Fruit fly (Drosophila melanogaster): ENCODE measurements around the gene CG15599.
A peak's percentile ranks its signal among the peaks of the same experiment; 100 is the strongest.

Gene CG15599

DNA sequence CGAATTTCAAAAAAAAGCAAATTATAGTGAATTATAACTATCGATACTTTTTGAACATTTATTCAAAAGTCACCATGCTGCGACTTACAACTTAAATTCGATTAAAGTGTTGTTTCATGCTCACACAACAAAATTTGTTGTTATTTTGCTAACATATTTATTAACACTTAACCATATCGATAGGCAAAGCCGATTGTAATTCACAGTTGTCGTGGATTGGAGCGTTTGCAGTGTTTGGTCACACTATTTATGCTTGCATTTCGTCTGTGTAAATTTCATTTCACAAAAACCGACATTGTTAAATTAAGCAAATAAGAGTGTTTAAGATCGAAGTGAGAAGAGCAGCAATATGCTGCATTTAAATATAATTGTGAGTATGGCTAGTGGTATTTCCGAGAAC is 23.8 kb upstream of the CG15599 start, which contains the start of gene HUWE1 (continued):
- 0 out of 2 replicates have a peak, but pooled peaks have one; percentile 5 for TF ChIP-seq vvl (GFP tag; IDR thresholded peaks at IDR 0.05)
- TF ChIP-seq CG15479 (GFP tag; optimal IDR thresholded peaks at IDR 0.05), result no peak
- peak; percentile 58 for TF ChIP-seq Rfx (GFP tag; IDR thresholded peaks at IDR 0.05)
- TF ChIP-seq CG6683 (GFP tag; optimal IDR thresholded peaks at IDR 0.05), result no peak
- peak; percentile 63 for TF ChIP-seq CG2120 (GFP tag; optimal IDR thresholded peaks at IDR 0.05)
- peak; percentile 57 for TF ChIP-seq trem (tag; optimal IDR thresholded peaks at IDR 0.05)
- TF ChIP-seq CG12236 (GFP tag; optimal IDR thresholded peaks at IDR 0.05), result no peak
- TF ChIP-seq eyg (GFP tag; optimal IDR thresholded peaks at IDR 0.05), result no peak
- no peak for TF ChIP-seq CG8290 (GFP tag; optimal IDR thresholded peaks at IDR 0.05)
- no peak for TF ChIP-seq CG8290 (tag; optimal IDR thresholded peaks at IDR 0.05)
- no peak for TF ChIP-seq CG18011 (GFP tag; optimal IDR thresholded peaks at IDR 0.05)
- TF ChIP-seq sens-2 (GFP tag; IDR thresholded peaks at IDR 0.05), result no peak
- peak; percentile 69; the same call in 1 of the 2 replicates for TF ChIP-seq hbn (GFP tag; IDR thresholded peaks at IDR 0.05; ENCODE audit: partially characterized antibody)
- no peak for TF ChIP-seq CG11398 (GFP tag; optimal IDR thresholded peaks at IDR 0.05)
- peak; percentile 73 for TF ChIP-seq CG12659 (GFP tag; optimal IDR thresholded peaks at IDR 0.05)
- TF ChIP-seq CG15073 (GFP tag; optimal IDR thresholded peaks at IDR 0.05), result no peak
- no peak for TF ChIP-seq Usf (GFP tag; optimal IDR thresholded peaks at IDR 0.05)
- TF ChIP-seq Fer2 (tag; optimal IDR thresholded peaks at IDR 0.05), result no peak
- peak; percentile 58 for TF ChIP-seq phol (tag; optimal IDR thresholded peaks at IDR 0.05)
- TF ChIP-seq Dip3 (GFP tag; optimal IDR thresholded peaks at IDR 0.05), result no peak
- no peak for TF ChIP-seq tio (GFP tag; optimal IDR thresholded peaks at IDR 0.05)
- TF ChIP-seq mirr (GFP tag; optimal IDR thresholded peaks at IDR 0.05), result no peak
- no peak for TF ChIP-seq Adf1 (GFP tag; IDR thresholded peaks at IDR 0.05)
- TF ChIP-seq nom (GFP tag; optimal IDR thresholded peaks at IDR 0.05), result peak; percentile 32
- peak; percentile 1 for TF ChIP-seq nerfin-1 (tag; optimal IDR thresholded peaks at IDR 0.05)
- TF ChIP-seq sim (GFP tag; IDR thresholded peaks at IDR 0.05), result no peak
- peak; percentile 54 for TF ChIP-seq CG30020 (tag; optimal IDR thresholded peaks at IDR 0.05)
- TF ChIP-seq CG10565 (GFP tag; optimal IDR thresholded peaks at IDR 0.05), result no peak
- TF ChIP-seq CG13775 (GFP tag; optimal IDR thresholded peaks at IDR 0.05), result no peak
- no peak for TF ChIP-seq Hr39 (optimal IDR thresholded peaks at IDR 0.05)
- no peak for TF ChIP-seq z (GFP tag; IDR thresholded peaks at IDR 0.05)
- TF ChIP-seq gro (GFP tag; optimal IDR thresholded peaks at IDR 0.05), result peak; percentile 28
- no peak for TF ChIP-seq CG7372 (GFP tag; IDR thresholded peaks at IDR 0.05)
- TF ChIP-seq wor (GFP tag; IDR thresholded peaks at IDR 0.05), result no peak
- TF ChIP-seq psq (GFP tag; optimal IDR thresholded peaks at IDR 0.05), result no peak
- TF ChIP-seq dpn (GFP tag; optimal IDR thresholded peaks at IDR 0.05), result peak in 1 of 2 experiments; percentile 4
- TF ChIP-seq pita (GFP tag; optimal IDR thresholded peaks at IDR 0.05), result no peak
- no peak for TF ChIP-seq abd-A (tag; optimal IDR thresholded peaks at IDR 0.05)
- TF ChIP-seq CG11247 (GFP tag; IDR thresholded peaks at IDR 0.05), result no peak
- no peak for TF ChIP-seq Deaf1 (tag; optimal IDR thresholded peaks at IDR 0.05)
- no peak for TF ChIP-seq Mes4 (GFP tag; optimal IDR thresholded peaks at IDR 0.05)
- TF ChIP-seq CG6175 (GFP tag; IDR thresholded peaks at IDR 0.05), result no peak
- TF ChIP-seq pnt (GFP tag; optimal IDR thresholded peaks at IDR 0.05), result no peak
- TF ChIP-seq Rx (GFP tag; IDR thresholded peaks at IDR 0.05), result no peak
- peak; percentile 98 for TF ChIP-seq CG3995 (GFP tag; optimal IDR thresholded peaks at IDR 0.05)
- TF ChIP-seq Sry-β (GFP tag; optimal IDR thresholded peaks at IDR 0.05), result no peak
- TF ChIP-seq CG10959 (GFP tag; IDR thresholded peaks at IDR 0.05), result no peak
- TF ChIP-seq CG11696 (GFP tag; IDR thresholded peaks at IDR 0.05), result no peak
- no peak for TF ChIP-seq Chrac-16 (GFP tag; optimal IDR thresholded peaks at IDR 0.05)
- TF ChIP-seq fru (optimal IDR thresholded peaks at IDR 0.05), result no peak
- TF ChIP-seq HLH3B (GFP tag; IDR thresholded peaks at IDR 0.05), result no peak
- no peak for TF ChIP-seq Sox100B (GFP tag; optimal IDR thresholded peaks at IDR 0.05)
- TF ChIP-seq ro (GFP tag; IDR thresholded peaks at IDR 0.05), result no peak
- TF ChIP-seq ewg (GFP tag; optimal IDR thresholded peaks at IDR 0.05), result no peak

Data from whole organism, embryonic.